Worm (Caenorhabditis elegans) whole organism, mixed stage, embryonic: Measurements from ENCODE around the gene dgn-1.

Experiments used
- M03D4.4 ChIP-seq: sonication (generic microtip); optimal IDR thresholded peaks from 2 replicates; lab custom pipeline; 2017; ENCODE audit warnings: mild to moderate bottlenecking, missing genetic modification characterization, missing compliant biosample characterization
- blmp-1 ChIP-seq: fragments of 150-350 bp; optimal IDR thresholded peaks from 2 replicates; lab custom pipeline; 2014; ENCODE audit warnings: missing biosample characterization, missing genetic modification characterization
- ceh-39 ChIP-seq: fragments of 150-350 bp; optimal IDR thresholded peaks from 2 replicates; lab custom pipeline; 2014; ENCODE audit warnings: missing biosample characterization, missing genetic modification characterization
- ceh-43 ChIP-seq: fragments of 200-800 bp; sonication (Bioruptor generic); optimal IDR thresholded peaks from 2 replicates; lab custom pipeline; 2018; ENCODE audit warnings: mild to moderate bottlenecking, missing genetic modification characterization, moderate library complexity, missing compliant biosample characterization
- ceh-83 ChIP-seq: fragments of 200-800 bp; sonication (Bioruptor generic); optimal IDR thresholded peaks from 2 replicates; lab custom pipeline; 2018; ENCODE audit warnings: mild to moderate bottlenecking, missing genetic modification characterization, missing compliant biosample characterization
- ces-1 ChIP-seq: fragments of 150-350 bp; optimal IDR thresholded peaks from 2 replicates; lab custom pipeline; 2014; ENCODE audit warnings: missing biosample characterization, missing genetic modification reagents, missing genetic modification characterization
- drap-1 ChIP-seq: fragments of 200-800 bp; sonication (Bioruptor generic); optimal IDR thresholded peaks from 3 replicates; lab custom pipeline; 2018; ENCODE audit warnings: mild to moderate bottlenecking, missing genetic modification characterization, missing compliant biosample characterization
- elt-1 ChIP-seq: sonication (generic microtip); optimal IDR thresholded peaks from 2 replicates; lab custom pipeline; 2017; ENCODE audit warnings: missing genetic modification characterization, mild to moderate bottlenecking, missing compliant biosample characterization, antibody characterized with exemption, moderate library complexity, borderline replicate concordance; ENCODE audit not compliant: insufficient read depth
- elt-3 ChIP-seq: fragments of 150-350 bp; optimal IDR thresholded peaks from 2 replicates; lab custom pipeline; 2014; ENCODE audit warnings: missing biosample characterization, missing genetic modification characterization
- flh-1 ChIP-seq: fragments of 200-800 bp; sonication (Bioruptor generic); optimal IDR thresholded peaks from 2 replicates; lab custom pipeline; 2018; ENCODE audit warnings: mild to moderate bottlenecking, missing genetic modification characterization, moderate library complexity, missing compliant biosample characterization
- ham-2 ChIP-seq: fragments of 200-800 bp; sonication (Bioruptor generic); optimal IDR thresholded peaks from 2 replicates; lab custom pipeline; 2018; ENCODE audit warnings: mild to moderate bottlenecking, missing genetic modification characterization, missing compliant biosample characterization
- hlh-1 ChIP-seq: fragments of 150-350 bp; optimal IDR thresholded peaks from 2 replicates; lab custom pipeline; 2014; ENCODE audit warnings: missing biosample characterization, missing genetic modification reagents, missing genetic modification characterization
- lin-13 ChIP-seq: fragments of 150-350 bp; optimal IDR thresholded peaks from 2 replicates; lab custom pipeline; 2014; ENCODE audit warnings: missing biosample characterization, missing genetic modification characterization
- lin-32 ChIP-seq: fragments of 200-800 bp; sonication (Bioruptor generic); optimal IDR thresholded peaks from 2 replicates; lab custom pipeline; 2018; ENCODE audit warnings: mild to moderate bottlenecking, missing genetic modification characterization, missing compliant biosample characterization
- lsy-2 ChIP-seq: fragments of 150-350 bp; optimal IDR thresholded peaks from 2 replicates; lab custom pipeline; 2014; ENCODE audit warnings: missing biosample characterization, missing genetic modification characterization
- mep-1 ChIP-seq: fragments of 150-350 bp; optimal IDR thresholded peaks from 2 replicates; lab custom pipeline; 2017; ENCODE audit warnings: missing biosample characterization, missing genetic modification reagents, missing genetic modification characterization, inconsistent platforms
- mls-2 ChIP-seq: sonication (generic microtip); optimal IDR thresholded peaks from 2 replicates; lab custom pipeline; 2016; ENCODE audit warnings: mild to moderate bottlenecking, missing genetic modification characterization, moderate library complexity, missing compliant biosample characterization
- nhr-12 ChIP-seq: fragments of 150-350 bp; optimal IDR thresholded peaks from 2 replicates; lab custom pipeline; 2014; ENCODE audit warnings: missing biosample characterization, missing genetic modification characterization
- nhr-237 ChIP-seq: fragments of 150-350 bp; optimal IDR thresholded peaks from 2 replicates; lab custom pipeline; 2014; ENCODE audit warnings: missing biosample characterization, missing genetic modification characterization
- nhr-76 ChIP-seq: sonication (generic microtip); optimal IDR thresholded peaks from 2 replicates; lab custom pipeline; 2017; ENCODE audit warnings: missing biosample characterization, missing genetic modification characterization
- pha-4 ChIP-seq: fragments of 150-350 bp; optimal IDR thresholded peaks from 2 replicates; lab custom pipeline; 2018; ENCODE audit warnings: missing biosample characterization, missing genetic modification reagents, missing genetic modification characterization
- sem-2 ChIP-seq: fragments of 200-800 bp; sonication (Bioruptor generic); optimal IDR thresholded peaks from 2 replicates; lab custom pipeline; 2018; ENCODE audit warnings: mild to moderate bottlenecking, missing genetic modification characterization, missing compliant biosample characterization
- snpc-4 ChIP-seq: fragments of 150-350 bp; optimal IDR thresholded peaks from 2 replicates; lab custom pipeline; 2014; ENCODE audit warnings: missing biosample characterization, missing genetic modification characterization
- sptf-1 ChIP-seq: sonication (generic microtip); optimal IDR thresholded peaks from 2 replicates; lab custom pipeline; 2017; ENCODE audit warnings: mild to moderate bottlenecking, missing genetic modification characterization, moderate library complexity, missing compliant biosample characterization
- tbx-8 ChIP-seq: fragments of 200-800 bp; sonication (Bioruptor generic); optimal IDR thresholded peaks from 2 replicates; lab custom pipeline; 2018; ENCODE audit warnings: mild to moderate bottlenecking, missing genetic modification characterization, moderate library complexity, missing compliant biosample characterization
- unc-120 ChIP-seq: sonication (generic microtip); optimal IDR thresholded peaks from 2 replicates; lab custom pipeline; 2017; ENCODE audit warnings: missing genetic modification characterization, missing compliant biosample characterization; ENCODE audit not compliant: poor library complexity, severe bottlenecking
- unc-39 ChIP-seq: fragments of 150-350 bp; optimal IDR thresholded peaks from 2 replicates; lab custom pipeline; 2014; ENCODE audit warnings: missing biosample characterization, missing genetic modification characterization
- unc-62 ChIP-seq: fragments of 150-350 bp; optimal IDR thresholded peaks from 2 replicates; lab custom pipeline; 2014; ENCODE audit warnings: missing biosample characterization, missing genetic modification reagents, missing genetic modification characterization
- ztf-11 ChIP-seq: fragments of 150-350 bp; optimal IDR thresholded peaks from 2 replicates; lab custom pipeline; 2014; ENCODE audit warnings: missing biosample characterization, missing genetic modification characterization

Gene dgn-1

DNA sequence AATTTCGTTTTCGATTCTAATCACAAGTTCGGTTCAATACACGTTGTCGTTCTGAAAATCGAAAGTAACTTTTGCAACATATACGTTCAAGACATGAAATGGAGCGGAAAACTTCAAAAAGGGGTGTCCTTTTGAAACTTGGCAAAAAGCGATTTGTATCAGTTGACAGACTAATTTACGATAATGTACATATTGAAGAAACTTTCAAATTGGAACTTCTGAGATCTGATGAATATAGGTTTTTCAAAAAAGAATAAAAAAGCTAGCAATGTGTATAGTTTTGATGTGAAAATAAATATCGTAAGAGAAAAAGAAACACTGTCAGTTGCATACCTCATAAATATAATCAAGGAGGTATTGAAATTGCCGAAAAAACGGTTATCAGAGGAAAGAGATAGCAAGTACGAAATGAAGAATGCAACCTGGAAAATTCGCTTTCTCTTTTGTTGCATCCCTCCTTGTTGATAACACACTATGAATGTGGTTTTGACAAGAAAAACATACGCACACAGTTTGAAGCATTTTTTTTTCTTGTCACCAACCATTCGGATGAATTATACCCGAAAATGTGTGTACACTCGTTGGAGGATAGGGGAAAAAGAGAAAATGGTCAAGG lies at the start of gene dgn-1:
Gene dgn-1 (minus strand): TSS at position 51 of the 616 bp plus-strand sequence.
- no peak for TF ChIP-seq flh-1 (GFP tag; lab: Kevin White, UChicago)
- TF ChIP-seq unc-39, result no peak
- no peak for TF ChIP-seq nhr-12 (tag; lab: Kevin White, UChicago)
- no peak for TF ChIP-seq lsy-2 (tag; lab: Kevin White, UChicago)

DNA sequence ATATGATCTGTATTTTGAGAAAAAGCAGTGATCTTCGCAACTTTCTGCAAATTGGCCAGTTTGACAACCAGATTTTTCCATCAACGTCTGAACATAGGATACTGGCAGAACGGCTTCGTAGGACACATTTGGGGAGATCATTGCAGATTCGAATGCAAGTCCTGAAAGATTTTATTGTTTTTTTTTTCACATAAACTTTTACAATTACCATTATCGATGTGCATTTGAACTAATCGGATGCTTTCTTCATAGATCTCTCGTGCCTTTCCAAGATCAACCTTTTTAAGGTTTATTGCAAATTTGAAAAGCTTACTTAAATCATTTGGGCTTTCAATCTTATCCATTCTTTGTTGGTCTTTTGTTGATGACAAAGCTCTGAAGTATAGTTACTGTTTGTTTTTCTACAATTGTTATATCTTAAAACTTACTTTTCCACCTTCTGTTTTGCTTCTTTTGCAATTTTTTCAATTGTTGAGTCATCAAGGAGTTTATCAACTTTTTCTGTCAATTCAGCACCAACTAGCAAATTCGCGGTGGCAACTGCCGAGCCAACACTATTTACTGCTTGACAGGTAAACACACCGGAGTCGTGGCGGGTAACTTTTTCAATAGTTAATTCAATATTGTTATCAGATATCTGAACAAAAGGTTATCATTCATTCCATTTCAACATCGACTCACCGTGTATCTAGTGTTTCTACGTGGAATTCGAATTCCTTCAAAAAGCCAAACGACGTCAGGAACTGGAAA lies 47.8 kb upstream of the dgn-1 start:
- no peak for TF ChIP-seq unc-39
- no peak for TF ChIP-seq mls-2
- no peak for TF ChIP-seq pha-4
- TF ChIP-seq nhr-237 (tag; lab: Kevin White, UChicago), result no peak
- TF ChIP-seq ceh-39 (tag; lab: Kevin White, UChicago), result no peak
- TF ChIP-seq unc-120 (tag; lab: Kevin White, UChicago), result no peak
- no peak for TF ChIP-seq ces-1 (GFP tag; lab: Kevin White, UChicago)
- no peak for TF ChIP-seq lin-32 (GFP tag; lab: Kevin White, UChicago)
- no peak for TF ChIP-seq elt-1 (tag; lab: Kevin White, UChicago)
- no peak for TF ChIP-seq lsy-2 (tag; lab: Kevin White, UChicago)

DNA sequence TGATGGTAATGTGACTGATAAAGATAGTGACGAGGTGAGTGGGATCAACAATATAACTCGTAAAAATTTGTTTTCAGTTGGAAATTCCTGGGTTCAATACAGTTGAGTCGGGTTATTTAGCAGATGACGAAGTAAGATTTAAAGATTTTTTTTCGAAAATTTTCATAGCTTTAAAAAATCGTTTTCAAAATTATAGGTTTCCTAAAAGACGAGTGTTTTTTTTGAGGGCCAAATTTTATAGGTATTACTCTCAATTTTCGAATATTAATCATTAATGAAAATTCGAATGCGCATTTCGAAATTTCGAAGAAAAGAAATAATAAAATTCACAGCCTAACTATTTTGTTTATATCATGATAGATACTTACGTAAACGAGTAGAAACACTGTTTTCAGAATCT lies 42.3 kb upstream of the dgn-1 start:
- no peak for TF ChIP-seq lin-13 (tag; lab: Kevin White, UChicago)
- no peak for TF ChIP-seq sem-2
- TF ChIP-seq ceh-43 (GFP tag; lab: Kevin White, UChicago), result no peak
- TF ChIP-seq nhr-237 (tag; lab: Kevin White, UChicago), result no peak
- no peak for TF ChIP-seq pha-4
- no peak for TF ChIP-seq drap-1 (GFP tag; lab: Kevin White, UChicago)
- no peak for TF ChIP-seq mep-1 (tag; lab: Kevin White, UChicago)
- no peak for TF ChIP-seq unc-39
- no peak for TF ChIP-seq blmp-1
- no peak for TF ChIP-seq hlh-1 (tag; lab: Kevin White, UChicago)
- no peak for TF ChIP-seq ztf-11 (tag; lab: Kevin White, UChicago)
- TF ChIP-seq nhr-12 (tag; lab: Kevin White, UChicago), result no peak
- no peak for TF ChIP-seq sptf-1
- no peak for TF ChIP-seq unc-62
- no peak for TF ChIP-seq elt-3 (tag; lab: Kevin White, UChicago)
- TF ChIP-seq flh-1 (GFP tag; lab: Kevin White, UChicago), result no peak
- TF ChIP-seq nhr-76 (tag; lab: Kevin White, UChicago), result no peak
- no peak for TF ChIP-seq tbx-8 (GFP tag; lab: Kevin White, UChicago)

DNA sequence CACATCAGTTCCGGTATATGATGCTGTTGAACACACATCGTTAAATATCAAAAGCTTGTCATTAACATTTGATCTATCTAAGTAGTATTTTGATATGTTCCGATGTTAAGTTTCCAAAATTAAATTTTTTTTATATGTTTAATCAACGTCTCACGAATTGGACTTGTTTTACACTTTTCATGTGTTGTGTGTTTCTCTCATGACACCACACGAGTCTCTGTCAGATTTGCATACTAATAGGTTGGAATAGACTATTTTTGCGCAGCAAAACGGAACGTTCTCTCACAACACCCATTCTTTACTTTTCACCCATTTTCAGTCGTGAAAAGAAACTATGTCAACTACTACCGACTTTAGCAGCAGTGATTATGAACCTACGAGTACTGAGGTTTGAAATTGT lies 41.8 kb upstream of the dgn-1 start, which contains the start of gene K09C8.8:
Gene K09C8.8 (plus strand): TSS at position 301 of the 400 bp plus-strand sequence.
- no peak for TF ChIP-seq ham-2 (GFP tag; lab: Kevin White, UChicago)
- TF ChIP-seq hlh-1 (tag; lab: Kevin White, UChicago), result no peak
- TF ChIP-seq sptf-1, result no peak
- no peak for TF ChIP-seq pha-4
- no peak for TF ChIP-seq elt-1 (tag; lab: Kevin White, UChicago)
- TF ChIP-seq lin-32 (GFP tag; lab: Kevin White, UChicago), result no peak
- no peak for TF ChIP-seq M03D4.4 (tag; lab: Kevin White, UChicago)
- no peak for TF ChIP-seq nhr-237 (tag; lab: Kevin White, UChicago)
- TF ChIP-seq snpc-4 (tag; lab: Kevin White, UChicago), result no peak
- no peak for TF ChIP-seq ceh-83 (GFP tag; lab: Kevin White, UChicago)

DNA sequence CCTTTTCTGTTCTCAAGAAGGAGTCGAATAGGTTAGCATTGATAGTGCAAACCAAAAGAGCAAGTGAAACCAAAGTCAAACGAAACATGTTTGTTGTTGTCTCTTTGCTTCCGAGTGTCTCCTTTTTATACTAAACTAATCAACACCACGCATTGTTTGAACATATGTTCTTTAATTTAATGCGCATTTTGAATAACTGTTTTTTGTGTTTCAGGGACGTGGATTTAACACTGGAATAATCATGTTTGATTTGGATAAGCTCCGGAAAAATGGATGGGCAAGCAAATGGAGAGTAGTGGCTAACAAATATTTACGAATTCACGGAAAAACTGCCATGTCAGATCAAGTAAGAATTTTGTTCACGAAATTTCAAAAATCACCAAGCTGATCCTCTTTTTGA lies 38.9 kb upstream of the dgn-1 start, which contains the start of gene K09C8.9:
Gene K09C8.9 (minus strand): TSS at position 101 of the 400 bp plus-strand sequence.
- TF ChIP-seq lsy-2 (tag; lab: Kevin White, UChicago) (no peak), M03D4.4 (tag; lab: Kevin White, UChicago) (no peak), ceh-43 (GFP tag; lab: Kevin White, UChicago) (no peak), sptf-1 (no peak), unc-62 (no peak), pha-4 (no peak)
- TF ChIP-seq, all 35 proteins: peak for 0
